Fruit fly (Drosophila melanogaster) whole organism, wandering third instar larva: ENCODE data around the gene Muc30E.
A peak's percentile ranks its signal among the peaks of the same experiment; 100 is the strongest.

Source experiments
- CG32264 ChIP-seq: fragments of 200-800 bp; sonication (Bioruptor generic); optimal IDR thresholded peaks from 2 replicates; lab custom pipeline; 2016; ENCODE audit warnings: missing biosample characterization, missing genetic modification characterization
- CrebA ChIP-seq: fragments of 200-800 bp; sonication (Bioruptor generic); optimal IDR thresholded peaks from 2 replicates; lab custom pipeline; 2016; ENCODE audit warnings: missing biosample characterization, mild to moderate bottlenecking, missing genetic modification characterization, borderline replicate concordance
- Dfd ChIP-seq: fragments of >200 bp; optimal IDR thresholded peaks from 2 replicates; lab custom pipeline; 2017; ENCODE audit warnings: missing biosample characterization, missing genetic modification characterization
- Dif ChIP-seq: fragments of 200-275, 200-300 bp; sonication (Bioruptor generic); optimal IDR thresholded peaks from 2 replicates; lab custom pipeline; 2018; ENCODE audit warnings: missing biosample characterization, missing genetic modification characterization; ENCODE audit not compliant: partially characterized antibody
- GATAd ChIP-seq: sonication (Bioruptor generic); optimal IDR thresholded peaks from 2 replicates; lab custom pipeline; 2016; ENCODE audit warnings: missing biosample characterization, missing genetic modification characterization
- HLH106 ChIP-seq: fragments of 200-800 bp; optimal IDR thresholded peaks from 3 replicates; lab custom pipeline; 2019; ENCODE audit warnings: missing biosample characterization, mild to moderate bottlenecking, missing genetic modification characterization, moderate library complexity
- Hnf4 ChIP-seq: fragments of 200-800 bp; sonication (Bioruptor generic); optimal IDR thresholded peaks from 2 replicates; lab custom pipeline; 2016; ENCODE audit warnings: missing biosample characterization, mild to moderate bottlenecking, missing genetic modification characterization
- Hr78 ChIP-seq: fragments of >200 bp; optimal IDR thresholded peaks from 2 replicates; lab custom pipeline; 2017; ENCODE audit warnings: missing biosample characterization, missing genetic modification characterization
- Hr83 ChIP-seq: fragments of 200-300 bp; sonication (Bioruptor generic); optimal IDR thresholded peaks from 2 replicates; lab custom pipeline; 2016; ENCODE audit warnings: missing biosample characterization, mild to moderate bottlenecking, missing genetic modification characterization, moderate library complexity; ENCODE audit not compliant: poor library complexity, severe bottlenecking
- Jra ChIP-seq: sonication (Bioruptor generic); optimal IDR thresholded peaks from 2 replicates; lab custom pipeline; 2016; ENCODE audit warnings: missing biosample characterization, missing genetic modification characterization
- Mio ChIP-seq: sonication (Bioruptor generic); optimal IDR thresholded peaks from 2 replicates; lab custom pipeline; 2016; ENCODE audit warnings: missing biosample characterization, missing genetic modification characterization
- Myc ChIP-seq: fragments of >200 bp; optimal IDR thresholded peaks from 2 replicates; lab custom pipeline; 2017
- N ChIP-seq: fragments of >200 bp; optimal IDR thresholded peaks from 2 replicates; lab custom pipeline; 2018; ENCODE audit warnings: missing biosample characterization, missing external identifiers, missing genetic modification characterization
- OdsH ChIP-seq: fragments of 200-800 bp; sonication (Bioruptor generic); optimal IDR thresholded peaks from 2 replicates; lab custom pipeline; 2016; ENCODE audit warnings: missing biosample characterization, mild to moderate bottlenecking, missing genetic modification characterization
- Rel ChIP-seq, 2 experiments: fragments of 200-800 bp; sonication (Bioruptor generic) in 1 of 2; optimal IDR thresholded peaks; 2 replicates in 1 of 2; 3 replicates in 1 of 2; lab custom pipeline; 2016 to 2019; ENCODE audit warnings: mild to moderate bottlenecking in 2 of 2, missing biosample characterization in 2 of 2, missing genetic modification characterization in 2 of 2, moderate library complexity in 1 of 2
- Sp1 ChIP-seq: fragments of 200-800 bp; sonication (Bioruptor generic); optimal IDR thresholded peaks from 3 replicates; lab custom pipeline; 2019; ENCODE audit warnings: missing biosample characterization, mild to moderate bottlenecking, missing genetic modification characterization, moderate library complexity
- Vsx2 ChIP-seq: fragments of 200-300, 225-300 bp; sonication (Bioruptor generic); optimal IDR thresholded peaks from 2 replicates; lab custom pipeline; 2018; ENCODE audit warnings: missing biosample characterization, missing genetic modification characterization; ENCODE audit not compliant: partially characterized antibody
- dl ChIP-seq, 2 experiments: fragments of 175-275, 200-275 bp in 1 of 2; fragments of 200-275 bp in 1 of 2; sonication (Bioruptor generic); optimal IDR thresholded peaks; lab custom pipeline; 2018; ENCODE audit warnings: mild to moderate bottlenecking in 2 of 2, missing biosample characterization in 2 of 2, missing genetic modification characterization in 2 of 2, moderate library complexity in 2 of 2; ENCODE audit not compliant: partially characterized antibody in 2 of 2, insufficient read depth in 1 of 2
- dsf ChIP-seq: sonication (Bioruptor generic); optimal IDR thresholded peaks from 2 replicates; lab custom pipeline; 2016; ENCODE audit warnings: missing biosample characterization, missing genetic modification characterization, borderline replicate concordance
- ey ChIP-seq: fragments of 200-800 bp; sonication (Bioruptor generic); optimal IDR thresholded peaks from 2 replicates; lab custom pipeline; 2016; ENCODE audit warnings: missing biosample characterization, missing genetic modification characterization
- foxo ChIP-seq, 2 experiments: fragments of 200-800 bp; sonication (Bioruptor generic); optimal IDR thresholded peaks; 2 replicates in 1 of 2; 3 replicates in 1 of 2; lab custom pipeline; 2016 to 2017; ENCODE audit warnings: missing biosample characterization in 2 of 2, missing genetic modification characterization in 2 of 2
- fru ChIP-seq: fragments of 200-800 bp; sonication (Bioruptor generic); optimal IDR thresholded peaks from 3 replicates; lab custom pipeline; 2016; ENCODE audit warnings: missing biosample characterization, mild to moderate bottlenecking, missing genetic modification characterization
- h ChIP-seq: fragments of 200-800 bp; sonication (Bioruptor generic); optimal IDR thresholded peaks from 3 replicates; lab custom pipeline; 2016; ENCODE audit warnings: missing biosample characterization, mild to moderate bottlenecking, missing genetic modification characterization
- jim ChIP-seq: fragments of 175-275, 200-325 bp; sonication (Bioruptor generic); optimal IDR thresholded peaks from 2 replicates; lab custom pipeline; 2016; ENCODE audit warnings: missing biosample characterization, mild to moderate bottlenecking, missing genetic modification characterization
- lola ChIP-seq: fragments of >200 bp; optimal IDR thresholded peaks from 2 replicates; lab custom pipeline; 2017; ENCODE audit warnings: missing biosample characterization, missing genetic modification characterization
- pan ChIP-seq: fragments of >200 bp; optimal IDR thresholded peaks from 2 replicates; lab custom pipeline; 2017
- psq ChIP-seq: fragments of 200-800 bp; sonication (Bioruptor generic); optimal IDR thresholded peaks from 3 replicates; lab custom pipeline; 2017; ENCODE audit warnings: missing biosample characterization, mild to moderate bottlenecking, missing genetic modification characterization, moderate library complexity
- rgr ChIP-seq: fragments of 200-800 bp; sonication (Bioruptor generic); optimal IDR thresholded peaks from 3 replicates; lab custom pipeline; 2016; ENCODE audit warnings: missing biosample characterization, mild to moderate bottlenecking, missing genetic modification characterization
- sage ChIP-seq: fragments of 200-800 bp; sonication (Bioruptor generic); optimal IDR thresholded peaks from 2 replicates; lab custom pipeline; 2016; ENCODE audit warnings: missing biosample characterization, mild to moderate bottlenecking, missing genetic modification characterization
- sv ChIP-seq: fragments of 200-800 bp; sonication (Bioruptor generic); optimal IDR thresholded peaks from 3 replicates; lab custom pipeline; 2016; ENCODE audit warnings: missing biosample characterization, missing genetic modification characterization
- usp ChIP-seq: fragments of >200 bp; optimal IDR thresholded peaks from 2 replicates; lab custom pipeline; 2017; ENCODE audit warnings: missing biosample characterization, missing genetic modification characterization
- woc ChIP-seq: sonication (Bioruptor generic); optimal IDR thresholded peaks from 2 replicates; lab custom pipeline; 2016; ENCODE audit warnings: missing biosample characterization, mild to moderate bottlenecking, missing genetic modification characterization

Muc30E gene

DNA sequence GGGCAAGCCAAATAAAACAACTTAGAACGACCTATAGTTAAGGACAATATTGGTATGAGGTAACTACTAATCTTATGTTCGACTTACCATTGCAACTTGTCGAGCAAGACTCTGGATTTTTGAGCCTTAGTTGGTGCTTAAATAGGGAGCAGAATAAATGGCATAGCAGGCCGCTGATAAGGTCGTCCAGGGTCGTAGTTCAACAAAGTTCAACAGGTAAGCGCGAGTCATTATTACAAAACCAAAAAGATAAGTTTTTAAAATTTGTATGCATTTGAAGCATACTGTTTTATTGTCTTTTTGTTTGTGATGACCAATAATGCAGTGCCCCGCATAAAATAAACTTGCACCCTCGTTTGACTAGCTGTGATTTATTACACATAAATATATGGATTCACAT is at the start of gene Muc30E:
Muc30E (minus strand) TSS at position 101 of the 400 bp plus-strand sequence.
- TF ChIP-seq rgr (GFP tag; lab: Kevin White, UChicago) = no peak
- no peak for TF ChIP-seq Sp1 (GFP tag; lab: Kevin White, UChicago)
- no peak for TF ChIP-seq usp (GFP tag; lab: Kevin White, UChicago)
- TF ChIP-seq foxo (GFP tag; optimal IDR thresholded peaks at IDR 0.05; lab: Kevin White, UChicago) = no peak
- no peak for TF ChIP-seq OdsH (GFP tag; lab: Kevin White, UChicago)
- TF ChIP-seq dsf (GFP tag; lab: Kevin White, UChicago) = no peak
- TF ChIP-seq Hr78 = no peak
- TF ChIP-seq CrebA (GFP tag; lab: Kevin White, UChicago) = no peak

dm6 chr2L:9949178-9950062 is 46.5 kb upstream of the Muc30E start:
- TF ChIP-seq h (GFP tag; lab: Kevin White, UChicago) (peak; percentile 28), rgr (GFP tag; lab: Kevin White, UChicago) (no peak), Sp1 (GFP tag; lab: Kevin White, UChicago) (peak; percentile 1)

- TF ChIP-seq Dif (GFP tag; lab: Kevin White, UChicago) (no peak), h (GFP tag; lab: Kevin White, UChicago) (peak; percentile 57), CrebA (GFP tag; lab: Kevin White, UChicago) (no peak), psq (GFP tag; lab: Kevin White, UChicago) (no peak), HLH106 (tag; lab: Kevin White, UChicago) (no peak)
Observed at dm6 chr2L:9948520-9948858, 45.6 kb upstream of the Muc30E start.

DNA sequence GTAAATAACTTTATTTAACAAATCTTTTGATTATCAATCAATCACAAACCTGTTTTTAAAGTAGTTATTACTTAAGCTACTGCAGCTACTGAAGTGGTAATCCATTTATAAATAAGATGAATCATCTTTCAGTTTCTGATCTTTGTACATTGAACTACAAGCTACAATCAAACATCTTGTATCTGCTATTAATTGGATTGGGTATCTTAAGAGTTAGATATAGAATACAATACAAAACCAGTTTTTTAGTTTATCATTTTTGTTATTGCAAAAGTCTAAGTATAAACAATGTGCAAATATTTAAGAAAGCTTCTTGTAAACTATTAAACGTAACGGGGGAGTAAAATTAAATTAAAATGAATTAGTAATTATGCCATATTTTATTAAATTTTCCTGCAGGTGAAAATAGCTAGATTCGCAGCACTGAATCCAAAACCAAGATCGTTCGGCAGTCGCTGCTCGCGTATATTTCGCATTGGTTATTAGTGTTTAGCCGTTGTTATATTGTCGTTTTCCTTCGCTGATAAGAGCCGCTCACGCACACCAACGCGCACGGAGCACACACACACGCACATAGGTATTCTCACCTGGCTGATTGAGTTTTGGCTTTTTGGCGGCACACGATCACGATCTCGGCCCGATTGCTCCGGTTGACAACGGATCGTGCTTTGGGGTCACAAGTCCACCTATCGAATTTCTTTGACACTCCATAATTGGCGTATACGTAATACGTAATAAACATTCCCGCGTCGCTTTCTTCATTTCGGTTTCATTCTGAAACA is 45.0 kb upstream of the Muc30E start:
- peak; percentile 42 for TF ChIP-seq Hr83 (GFP tag; lab: Kevin White, UChicago)
- no peak for TF ChIP-seq Vsx2
- TF ChIP-seq sage (GFP tag; lab: Kevin White, UChicago) = no peak
- TF ChIP-seq Myc = peak; percentile 98
- TF ChIP-seq CG32264 (GFP tag; lab: Kevin White, UChicago) = no peak
- TF ChIP-seq ey = no peak
- TF ChIP-seq woc = peak; percentile 40
- TF ChIP-seq Dfd (GFP tag; lab: Kevin White, UChicago) = no peak
- no peak for TF ChIP-seq N (GFP tag; lab: Kevin White, UChicago)
- no peak for TF ChIP-seq sv (GFP tag; lab: Kevin White, UChicago)
- TF ChIP-seq Mio (GFP tag; lab: Kevin White, UChicago) = no peak
- TF ChIP-seq jim (GFP tag; lab: Kevin White, UChicago) = no peak
- no peak for TF ChIP-seq OdsH (GFP tag; lab: Kevin White, UChicago)
- no peak for TF ChIP-seq dl (GFP tag; optimal IDR thresholded peaks at IDR 0.05; lab: Kevin White, UChicago; ENCODE audit: insufficient read depth in 1 of 2, partially characterized antibody in 2 of 2)
- no peak for TF ChIP-seq Jra (GFP tag; lab: Kevin White, UChicago)
- TF ChIP-seq GATAd = no peak
- TF ChIP-seq fru = no peak
- TF ChIP-seq h (GFP tag; lab: Kevin White, UChicago) = peak; percentile 85
- TF ChIP-seq pan (lab: Kevin White, UChicago) = no peak
- TF ChIP-seq dsf (GFP tag; lab: Kevin White, UChicago) = no peak
- TF ChIP-seq Sp1 (GFP tag; lab: Kevin White, UChicago) = no peak
- no peak for TF ChIP-seq lola (GFP tag; lab: Kevin White, UChicago)
- TF ChIP-seq Rel (GFP tag; optimal IDR thresholded peaks at IDR 0.05; lab: Kevin White, UChicago) = peak; percentile 48
- peak; percentile 33 for TF ChIP-seq Rel (tag; optimal IDR thresholded peaks at IDR 0.05; lab: Kevin White, UChicago)
- TF ChIP-seq Hr78 = no peak
- peak; percentile 39 for TF ChIP-seq Hnf4 (GFP tag; lab: Kevin White, UChicago)
- TF ChIP-seq psq (GFP tag; lab: Kevin White, UChicago) = no peak
